Fruit fly (Drosophila melanogaster): ENCODE data around the gene Galk.

dm6 chr3L:8949823-8950222 lies 36.1 kb downstream of the Galk start:
- no peak for TF ChIP-seq Dll (optimal IDR thresholded peaks at IDR 0.05)
- no peak for TF ChIP-seq CG8478 (optimal IDR thresholded peaks at IDR 0.05)
- TF ChIP-seq usp (GFP tag; optimal IDR thresholded peaks at IDR 0.05): no peak
